Worm (Caenorhabditis elegans) whole organism, late embryonic: ENCODE results near the gene R107.5.

Source experiments
- C08G9.2 ChIP-seq: sonication (generic microtip); optimal IDR thresholded peaks from 2 replicates; lab custom pipeline; 2016; ENCODE audit warnings: mild to moderate bottlenecking, missing genetic modification characterization, moderate library complexity, missing compliant biosample characterization
- C38D4.7 ChIP-seq: fragments of 200-800 bp; sonication (Bioruptor generic); optimal IDR thresholded peaks from 2 replicates; lab custom pipeline; 2018; ENCODE audit warnings: mild to moderate bottlenecking, missing genetic modification characterization, moderate library complexity, missing compliant biosample characterization
- F13H6.1 ChIP-seq: sonication (generic microtip); optimal IDR thresholded peaks from 2 replicates; lab custom pipeline; 2016; ENCODE audit warnings: missing genetic modification characterization, missing compliant biosample characterization
- K09A11.1 ChIP-seq: sonication (generic microtip); optimal IDR thresholded peaks from 2 replicates; lab custom pipeline; 2017; ENCODE audit warnings: antibody characterized with exemption, mild to moderate bottlenecking, missing genetic modification characterization, missing compliant biosample characterization; ENCODE audit not compliant: insufficient read depth
- ama-1 ChIP-seq: fragments of 150-350 bp; optimal IDR thresholded peaks from 2 replicates; lab custom pipeline; 2014
- ceh-18 ChIP-seq: sonication (generic microtip); optimal IDR thresholded peaks from 2 replicates; lab custom pipeline; 2016; ENCODE audit warnings: missing genetic modification characterization, missing compliant biosample characterization
- ceh-19 ChIP-seq: fragments of 200-800 bp; sonication (Bioruptor generic); optimal IDR thresholded peaks from 2 replicates; lab custom pipeline; 2018; ENCODE audit warnings: mild to moderate bottlenecking, missing genetic modification characterization, missing compliant biosample characterization
- ceh-2 ChIP-seq: sonication (generic microtip); optimal IDR thresholded peaks from 2 replicates; lab custom pipeline; 2016; ENCODE audit warnings: missing genotype, missing genetic modification characterization, missing compliant biosample characterization
- ceh-22 ChIP-seq: sonication (generic microtip); optimal IDR thresholded peaks from 2 replicates; lab custom pipeline; 2017; ENCODE audit warnings: missing biosample characterization, missing genetic modification characterization
- ceh-31 ChIP-seq: sonication (generic microtip); optimal IDR thresholded peaks from 2 replicates; lab custom pipeline; 2016; ENCODE audit warnings: missing genetic modification characterization, missing compliant biosample characterization
- ceh-34 ChIP-seq: sonication (generic microtip); optimal IDR thresholded peaks from 2 replicates; lab custom pipeline; 2016; ENCODE audit warnings: mild to moderate bottlenecking, missing genetic modification characterization, missing compliant biosample characterization
- ceh-48 ChIP-seq: sonication (generic microtip); optimal IDR thresholded peaks from 2 replicates; lab custom pipeline; 2016; ENCODE audit warnings: missing genetic modification characterization, inconsistent platforms, missing compliant biosample characterization
- ceh-6 ChIP-seq: fragments of 200-800 bp; sonication (Bioruptor generic); optimal IDR thresholded peaks from 2 replicates; lab custom pipeline; 2018; ENCODE audit warnings: mild to moderate bottlenecking, missing genetic modification characterization, missing compliant biosample characterization
- che-1 ChIP-seq: sonication (generic microtip); optimal IDR thresholded peaks from 2 replicates; lab custom pipeline; 2016; ENCODE audit warnings: mild to moderate bottlenecking, missing genetic modification characterization, missing compliant biosample characterization
- elt-2 ChIP-seq: sonication (generic microtip); optimal IDR thresholded peaks from 2 replicates; lab custom pipeline; 2016; ENCODE audit warnings: missing genetic modification reagents, missing genetic modification characterization, missing compliant biosample characterization
- elt-4 ChIP-seq: sonication (generic microtip); optimal IDR thresholded peaks from 2 replicates; lab custom pipeline; 2016; ENCODE audit warnings: missing genetic modification characterization, missing compliant biosample characterization
- ets-4 ChIP-seq: sonication (generic microtip); optimal IDR thresholded peaks from 2 replicates; lab custom pipeline; 2016; ENCODE audit warnings: missing genetic modification characterization, missing compliant biosample characterization
- eyg-1 ChIP-seq: sonication (generic microtip); optimal IDR thresholded peaks from 2 replicates; lab custom pipeline; 2016; ENCODE audit warnings: missing genotype, missing genetic modification characterization, missing compliant biosample characterization
- fkh-10 ChIP-seq: fragments of 150-350 bp; optimal IDR thresholded peaks from 2 replicates; lab custom pipeline; 2014; ENCODE audit warnings: missing biosample characterization, missing genetic modification reagents, missing genetic modification characterization
- hlh-15 ChIP-seq: sonication (generic microtip); optimal IDR thresholded peaks from 2 replicates; lab custom pipeline; 2016; ENCODE audit warnings: missing genetic modification characterization, missing compliant biosample characterization
- hlh-30 ChIP-seq: sonication (generic microtip); optimal IDR thresholded peaks from 2 replicates; lab custom pipeline; 2017; ENCODE audit warnings: antibody characterized with exemption, missing genetic modification characterization, missing compliant biosample characterization; ENCODE audit not compliant: insufficient read depth
- hlh-8 ChIP-seq: sonication (generic microtip); optimal IDR thresholded peaks from 2 replicates; lab custom pipeline; 2016; ENCODE audit warnings: missing genotype, missing genetic modification characterization, missing compliant biosample characterization
- lim-6 ChIP-seq: sonication (generic microtip); optimal IDR thresholded peaks from 2 replicates; lab custom pipeline; 2016; ENCODE audit warnings: missing genetic modification characterization, missing compliant biosample characterization
- nfya-1 ChIP-seq: sonication (generic microtip); optimal IDR thresholded peaks from 2 replicates; lab custom pipeline; 2017; ENCODE audit warnings: missing genetic modification characterization, mild to moderate bottlenecking, missing compliant biosample characterization, antibody characterized with exemption, moderate library complexity
- pat-9 ChIP-seq: fragments of 200-800 bp; sonication (Bioruptor generic); optimal IDR thresholded peaks from 2 replicates; lab custom pipeline; 2018; ENCODE audit warnings: mild to moderate bottlenecking, missing genetic modification characterization, moderate library complexity, missing compliant biosample characterization
- pha-2 ChIP-seq: sonication (generic microtip); optimal IDR thresholded peaks from 2 replicates; lab custom pipeline; 2017; ENCODE audit warnings: mild to moderate bottlenecking, missing genetic modification characterization, missing compliant biosample characterization
- pha-4 ChIP-seq: fragments of 150-350 bp; optimal IDR thresholded peaks from 2 replicates; lab custom pipeline; 2018; ENCODE audit warnings: missing biosample characterization, missing genetic modification reagents, missing genetic modification characterization
- ref-2 ChIP-seq: sonication (generic microtip); optimal IDR thresholded peaks from 2 replicates; lab custom pipeline; 2016; ENCODE audit warnings: missing genetic modification characterization, missing compliant biosample characterization
- rnt-1 ChIP-seq: sonication (generic microtip); optimal IDR thresholded peaks from 2 replicates; lab custom pipeline; 2016; ENCODE audit warnings: missing genetic modification characterization, missing compliant biosample characterization
- sdc-2 ChIP-seq: sonication (generic microtip); optimal IDR thresholded peaks from 2 replicates; lab custom pipeline; 2016; ENCODE audit warnings: missing genotype, missing genetic modification characterization, missing compliant biosample characterization
- sox-2 ChIP-seq: fragments of 200-800 bp; sonication (Bioruptor generic); IDR thresholded peaks from 2 replicates; pipeline ENCODE4 v1.3.6; 2022; ENCODE audit warnings: missing genetic modification reagents, missing genetic modification characterization, missing compliant biosample characterization
- sox-4 ChIP-seq: sonication (generic microtip); optimal IDR thresholded peaks from 2 replicates; lab custom pipeline; 2017; ENCODE audit warnings: mild to moderate bottlenecking, missing genetic modification characterization, inconsistent platforms, missing compliant biosample characterization
- syd-9 ChIP-seq: sonication (generic microtip); optimal IDR thresholded peaks from 2 replicates; lab custom pipeline; 2016; ENCODE audit warnings: mild to moderate bottlenecking, missing genetic modification characterization, moderate library complexity, missing compliant biosample characterization
- unc-3 ChIP-seq, 2 experiments: fragments of 200-800 bp in 1 of 2; sonication (Bioruptor generic) in 1 of 2; sonication (generic microtip) in 1 of 2; conservative IDR thresholded peaks in 1 of 2; optimal IDR thresholded peaks in 1 of 2; 2 replicates each; pipeline versions ENCODE4 v1.3.6 to Lab custom; 2016 to 2022; ENCODE audit warnings: missing compliant biosample characterization in 2 of 2, missing genetic modification characterization in 2 of 2, missing genetic modification reagents in 1 of 2
- unc-42 ChIP-seq: sonication (generic microtip); optimal IDR thresholded peaks from 2 replicates; lab custom pipeline; 2016; ENCODE audit warnings: missing genotype, missing genetic modification characterization, missing compliant biosample characterization
- unc-55 ChIP-seq: sonication (generic microtip); optimal IDR thresholded peaks from 2 replicates; lab custom pipeline; 2017; ENCODE audit warnings: missing biosample characterization, missing genetic modification reagents, missing genetic modification characterization
- unc-86 ChIP-seq: sonication (generic microtip); optimal IDR thresholded peaks from 2 replicates; lab custom pipeline; 2016; ENCODE audit warnings: missing genetic modification characterization, missing compliant biosample characterization
- zip-5 ChIP-seq: sonication (generic microtip); optimal IDR thresholded peaks from 2 replicates; lab custom pipeline; 2016; ENCODE audit warnings: missing genetic modification characterization, missing compliant biosample characterization
- ztf-16 ChIP-seq: sonication (generic microtip); optimal IDR thresholded peaks from 2 replicates; lab custom pipeline; 2017; ENCODE audit warnings: missing genetic modification characterization, missing compliant biosample characterization

Gene R107.5

ce11 chrIII:9053740-9054252, at the start of gene R107.5 (continued):
- peak; percentile 30 for TF ChIP-seq ceh-22 (tag; lab: Kevin White, UChicago)
- TF ChIP-seq unc-86 (tag; lab: Kevin White, UChicago): peak; percentile 57

- TF ChIP-seq ceh-6 (GFP tag; lab: Kevin White, UChicago) (no peak), ceh-2 (tag; lab: Kevin White, UChicago) (no peak), hlh-30 (tag; lab: Kevin White, UChicago) (no peak), ceh-34 (tag; lab: Kevin White, UChicago) (no peak), lim-6 (tag; lab: Kevin White, UChicago) (no peak)
Measured at ce11 chrIII:9101212-9101611, 47.6 kb upstream of the R107.5 start, which contains the start of gene ZK507.1. Gene ZK507.1, minus strand, starts transcription at chrIII:9101312.

DNA sequence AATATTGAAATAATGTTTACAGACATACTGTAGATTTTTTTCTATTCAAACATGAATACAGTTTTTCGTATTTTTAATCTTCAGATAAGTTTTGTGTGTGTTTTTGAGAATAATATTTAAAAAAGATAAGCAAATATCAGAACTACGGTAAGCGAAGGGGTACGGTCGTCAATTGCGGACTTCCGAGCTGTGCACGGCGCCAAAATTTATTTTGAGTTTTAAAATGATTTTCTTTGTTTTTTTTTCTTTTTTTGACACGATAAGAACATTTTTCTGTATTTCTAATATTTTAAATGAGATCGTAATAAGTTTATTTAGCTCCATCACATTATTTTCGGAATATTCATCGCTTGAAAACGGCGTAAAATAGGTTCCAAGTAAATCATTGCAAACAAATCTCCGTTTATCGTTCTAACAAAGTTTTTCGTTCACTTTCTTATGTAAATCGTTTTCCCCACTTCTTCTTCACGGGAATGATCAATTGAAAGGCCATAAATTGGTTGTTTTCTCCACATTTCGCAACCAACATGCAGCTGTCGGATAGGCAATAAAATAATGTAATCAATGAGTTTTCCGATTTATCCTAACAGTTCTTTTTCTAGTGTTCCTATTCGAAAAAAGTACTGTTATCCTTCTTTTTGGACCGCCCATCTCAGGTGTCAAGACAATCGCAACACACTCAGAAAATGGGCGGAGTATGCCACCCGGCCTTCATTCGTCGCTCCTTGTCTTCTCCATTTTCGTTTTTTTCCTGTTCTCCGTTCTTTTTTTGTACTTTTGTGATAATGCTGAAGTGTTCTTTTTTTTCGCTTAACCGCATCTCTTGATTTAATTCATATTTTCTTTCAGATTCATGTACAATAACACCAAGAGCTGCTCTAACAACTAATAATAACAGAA, 38.1 kb upstream of the R107.5 start, which contains the start of gene glp-1:
Gene glp-1, plus strand, starts transcription at position 850 of the 900 bp plus-strand sequence.
- no peak for TF ChIP-seq K09A11.1
- TF ChIP-seq unc-86 (tag; lab: Kevin White, UChicago): no peak
- no peak for TF ChIP-seq sdc-2 (tag; lab: Kevin White, UChicago)
- no peak for TF ChIP-seq che-1
- TF ChIP-seq ceh-48 (tag; lab: Kevin White, UChicago): no peak
- TF ChIP-seq ceh-6 (GFP tag; lab: Kevin White, UChicago): no peak
- no peak for TF ChIP-seq ref-2 (tag; lab: Kevin White, UChicago)
- TF ChIP-seq pha-2 (tag; lab: Kevin White, UChicago): no peak
- no peak for TF ChIP-seq lim-6 (tag; lab: Kevin White, UChicago)
- TF ChIP-seq elt-4: no peak
- TF ChIP-seq elt-2 (tag; lab: Kevin White, UChicago): no peak
- TF ChIP-seq hlh-30 (tag; lab: Kevin White, UChicago): no peak
- no peak for TF ChIP-seq ztf-16 (tag; lab: Kevin White, UChicago)
- no peak for TF ChIP-seq hlh-8 (tag; lab: Kevin White, UChicago)
- no peak for TF ChIP-seq C38D4.7 (GFP tag; lab: Kevin White, UChicago)
- no peak for TF ChIP-seq ceh-22 (tag; lab: Kevin White, UChicago)
- no peak for TF ChIP-seq eyg-1 (tag; lab: Kevin White, UChicago)
- no peak for TF ChIP-seq ets-4
- no peak for TF ChIP-seq sox-4

- TF ChIP-seq nfya-1 (peak; percentile 18), ceh-48 (tag; lab: Kevin White, UChicago) (no peak), elt-2 (tag; lab: Kevin White, UChicago) (peak; percentile 70), F13H6.1 (no peak)
Measured at ce11 chrIII:9089325-9089823, 35.8 kb upstream of the R107.5 start, which contains the start of the genes mccc-2 and mrpl-44. Gene mccc-2, minus strand, starts transcription at chrIII:9089375. Gene mrpl-44, minus strand, starts transcription at chrIII:9089375.

DNA sequence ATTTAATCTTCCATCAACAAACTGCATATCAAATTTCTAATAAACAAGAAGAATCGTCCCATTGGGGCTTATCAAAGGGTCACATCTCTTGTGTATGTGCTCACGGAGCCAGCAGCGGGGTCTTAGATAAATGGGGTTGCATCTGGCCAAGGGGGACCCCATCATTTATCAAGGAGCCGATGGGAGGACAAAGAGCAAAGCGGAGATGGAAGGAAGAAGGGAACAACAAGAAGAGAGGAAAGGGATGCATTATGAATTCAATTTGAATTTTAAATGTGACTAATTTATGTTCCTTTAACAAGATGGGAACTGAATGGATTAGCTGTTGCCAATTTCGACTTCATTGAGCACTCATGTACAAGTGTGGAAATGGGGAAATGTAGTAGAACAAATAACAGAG, 30.7 kb upstream of the R107.5 start:
- TF ChIP-seq unc-3 (GFP tag; conservative IDR thresholded peaks at IDR 0.05; lab: Robert Waterston, UW) (no peak), unc-3 (tag; optimal IDR thresholded peaks at IDR 0.05; lab: Kevin White, UChicago) (peak; percentile 28), ceh-31 (peak; percentile 14), ceh-2 (tag; lab: Kevin White, UChicago) (no peak), zip-5 (tag; lab: Kevin White, UChicago) (no peak), hlh-15 (tag; lab: Kevin White, UChicago) (no peak), ama-1 (lab: Kevin White, UChicago) (no peak), rnt-1 (tag; lab: Kevin White, UChicago) (peak; percentile 1), unc-42 (tag; lab: Kevin White, UChicago) (peak; percentile 91), syd-9 (tag; lab: Kevin White, UChicago) (peak; percentile 1), nfya-1 (peak; percentile 16), pat-9 (tag; lab: Kevin White, UChicago) (no peak), fkh-10 (GFP tag; lab: Kevin White, UChicago) (no peak), ceh-48 (tag; lab: Kevin White, UChicago) (no peak), sox-2 (GFP tag; lab: Robert Waterston, UW) (no peak), F13H6.1 (no peak), ceh-34 (tag; lab: Kevin White, UChicago) (peak; percentile 11), C08G9.2 (tag; lab: Kevin White, UChicago) (no peak), ceh-19 (no peak), unc-55 (GFP tag; lab: Kevin White, UChicago) (peak; percentile 82), elt-2 (tag; lab: Kevin White, UChicago) (peak; percentile 9), ceh-18 (tag; lab: Kevin White, UChicago) (no peak), ets-4 (no peak), pha-4 (tag; lab: Kevin White, UChicago) (no peak)
